Fruit fly (Drosophila melanogaster): ENCODE results near the gene Nepl12.

DNA sequence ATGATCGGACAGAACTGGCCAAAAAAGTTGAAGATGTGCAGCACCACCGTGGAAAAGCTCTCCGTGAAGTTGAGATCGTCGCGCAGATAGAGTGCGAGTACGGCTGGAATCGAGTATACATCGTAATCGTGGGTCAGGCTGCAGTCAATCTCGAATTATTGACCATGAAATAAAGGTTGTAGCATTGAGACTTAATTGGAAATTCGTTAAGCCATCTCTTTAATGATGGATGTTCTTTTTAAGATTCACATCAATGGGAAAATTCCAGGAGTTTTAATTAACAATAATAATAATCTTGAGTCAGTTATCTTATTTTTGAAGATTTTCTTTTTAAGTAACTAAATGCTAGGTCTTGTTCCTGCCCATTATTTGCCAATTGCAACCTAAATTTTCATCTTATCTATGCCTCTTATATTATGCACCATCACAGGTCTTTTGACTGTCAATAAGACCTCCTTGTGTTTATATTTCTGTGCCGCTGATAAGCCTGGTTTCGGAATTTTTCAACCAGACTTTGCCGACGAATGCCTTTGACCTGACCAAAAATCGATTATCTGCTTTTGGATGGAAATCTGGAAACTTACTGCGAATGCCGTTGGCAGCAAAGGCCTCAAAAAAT lies 7.8 kb downstream of the Nepl12 start:
- TF ChIP-seq Ets98B (GFP tag; IDR thresholded peaks at IDR 0.05) = no peak
- TF ChIP-seq EcR (GFP tag; optimal IDR thresholded peaks at IDR 0.05) = no peak
- no peak for TF ChIP-seq D1 (tag; optimal IDR thresholded peaks at IDR 0.05)
